Worm (Caenorhabditis elegans): ENCODE measurements around the gene C34C12.12.

DNA sequence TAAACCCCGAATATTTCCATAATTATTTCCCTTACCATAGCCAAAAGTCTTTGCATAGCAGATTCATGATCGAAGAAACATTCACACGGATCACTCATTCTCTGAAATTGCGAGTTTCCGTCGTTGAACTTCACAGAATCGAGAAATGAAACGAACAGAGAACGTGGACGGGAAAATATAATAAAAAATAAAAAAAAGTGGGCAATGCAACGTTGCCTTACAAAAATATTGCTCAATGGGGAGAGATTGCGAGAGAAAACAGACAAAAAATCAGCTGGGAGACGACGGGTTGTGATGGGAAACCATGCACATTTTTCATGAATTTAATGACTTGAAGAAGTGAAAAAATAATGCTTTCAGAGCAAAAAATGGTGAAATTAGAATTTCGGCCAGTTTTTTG is 16.7 kb downstream of the C34C12.12 start, which contains the start of gene smim-14:
- TF ChIP-seq hlh-13 (GFP tag; optimal IDR thresholded peaks at IDR 0.05) (no peak), pqm-1 (tag; optimal IDR thresholded peaks at IDR 0.05) (no peak)

Measured in whole organism, late embryonic.